Worm (Caenorhabditis elegans) whole organism, late embryonic: ENCODE measurements around the gene zig-4.

Experiments
- Y22D7AL.16 ChIP-seq: sonication (generic microtip); optimal IDR thresholded peaks from 2 replicates; lab custom pipeline; 2016; ENCODE audit warnings: missing genetic modification characterization, missing compliant biosample characterization
- ama-1 ChIP-seq: fragments of 150-350 bp; optimal IDR thresholded peaks from 2 replicates; lab custom pipeline; 2014
- ceh-22 ChIP-seq: sonication (generic microtip); optimal IDR thresholded peaks from 2 replicates; lab custom pipeline; 2017; ENCODE audit warnings: missing biosample characterization, missing genetic modification characterization
- hlh-15 ChIP-seq: sonication (generic microtip); optimal IDR thresholded peaks from 2 replicates; lab custom pipeline; 2016; ENCODE audit warnings: missing genetic modification characterization, missing compliant biosample characterization
- pha-4 ChIP-seq: fragments of 150-350 bp; optimal IDR thresholded peaks from 2 replicates; lab custom pipeline; 2018; ENCODE audit warnings: missing biosample characterization, missing genetic modification reagents, missing genetic modification characterization
- ref-2 ChIP-seq: sonication (generic microtip); optimal IDR thresholded peaks from 2 replicates; lab custom pipeline; 2016; ENCODE audit warnings: missing genetic modification characterization, missing compliant biosample characterization
- tbx-2 ChIP-seq: sonication (generic microtip); optimal IDR thresholded peaks from 2 replicates; lab custom pipeline; 2016; ENCODE audit warnings: missing genetic modification characterization, missing compliant biosample characterization
- ztf-16 ChIP-seq: sonication (generic microtip); optimal IDR thresholded peaks from 2 replicates; lab custom pipeline; 2017; ENCODE audit warnings: missing genetic modification characterization, missing compliant biosample characterization

DNA sequence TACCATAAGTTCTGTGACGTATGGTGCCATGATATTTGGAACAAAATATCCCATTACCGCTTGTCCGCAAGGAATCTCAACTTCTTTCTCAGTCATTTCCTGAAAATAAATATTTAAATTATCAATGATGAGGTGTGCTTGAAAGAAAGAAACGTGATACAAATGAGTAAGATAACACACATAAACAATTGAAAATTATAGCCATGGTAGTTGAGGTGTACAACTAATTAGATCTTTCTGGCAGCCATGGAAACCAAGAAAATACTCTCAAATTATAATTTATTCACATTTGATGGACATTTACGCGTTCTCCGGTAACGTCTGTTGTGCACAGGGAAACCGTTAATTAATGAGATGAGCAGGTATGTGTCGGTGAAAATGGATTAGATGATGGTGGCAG, 32.9 kb upstream of the zig-4 start, which contains the start of gene C39D10.5:
- TF ChIP-seq ceh-22 (tag; lab: Kevin White, UChicago) (no peak), Y22D7AL.16 (no peak), tbx-2 (no peak), pha-4 (tag; lab: Kevin White, UChicago) (no peak), hlh-15 (tag; lab: Kevin White, UChicago) (no peak), ref-2 (no peak), ztf-16 (tag; lab: Kevin White, UChicago) (no peak), ama-1 (lab: Kevin White, UChicago) (no peak)
